Worm (Caenorhabditis elegans) whole organism, L4 larva: ENCODE data around the gene F39F10.5.

Experiments
- Y75B8A.6 ChIP-seq: fragments of 200-800 bp; sonication (Bioruptor generic); IDR thresholded peaks from 2 replicates; pipeline ENCODE4 v1.3.6; 2022; ENCODE audit warnings: missing genetic modification reagents, missing genetic modification characterization, missing compliant biosample characterization
- nhr-102 ChIP-seq: sonication (generic microtip); optimal IDR thresholded peaks from 2 replicates; lab custom pipeline; 2016; ENCODE audit warnings: mild to moderate bottlenecking, missing genetic modification characterization, moderate library complexity, missing compliant biosample characterization
- nhr-11 ChIP-seq: fragments of 150-350 bp; optimal IDR thresholded peaks from 2 replicates; lab custom pipeline; 2014; ENCODE audit warnings: missing biosample characterization, missing genetic modification characterization
- snpc-4 ChIP-seq: fragments of 150-350 bp; optimal IDR thresholded peaks from 2 replicates; lab custom pipeline; 2014; ENCODE audit warnings: missing biosample characterization, missing genetic modification characterization

ce11 chrX:16919468-16919867 is 5.9 kb upstream of the F39F10.5 start:
- no peak for TF ChIP-seq Y75B8A.6 (GFP tag; lab: Robert Waterston, UW)
- TF ChIP-seq snpc-4 (tag; lab: Kevin White, UChicago): no peak
- TF ChIP-seq nhr-102 (tag; lab: Kevin White, UChicago): no peak
- no peak for TF ChIP-seq nhr-11 (tag; lab: Kevin White, UChicago)
